Fruit fly (Drosophila melanogaster) whole organism, pupa: Measurements from ENCODE around the gene Fancl.

ENCODE experiments used
- CG17806 ChIP-seq: fragments of 200-800 bp; sonication (Bioruptor generic); optimal IDR thresholded peaks from 2 replicates; lab custom pipeline; 2018; ENCODE audit warnings: missing biosample characterization, mild to moderate bottlenecking, missing genetic modification characterization, moderate library complexity
- CG32121 ChIP-seq: fragments of 200-800 bp; sonication (Bioruptor generic); IDR thresholded peaks from 2 replicates; pipeline ENCODE4 v1.3.6; 2022; ENCODE audit warnings: missing biosample characterization, missing genetic modification characterization
- CG4496 ChIP-seq: fragments of 200-800 bp; sonication (Bioruptor generic); IDR thresholded peaks from 3 replicates; pipeline ENCODE4 v1.3.6; 2022; ENCODE audit warnings: missing biosample characterization, missing genetic modification characterization
- CG8159 ChIP-seq: fragments of 200-800 bp; sonication (Bioruptor generic); optimal IDR thresholded peaks from 3 replicates; lab custom pipeline; 2018; ENCODE audit warnings: missing biosample characterization, mild to moderate bottlenecking, missing genetic modification characterization, moderate library complexity
- CG8301 ChIP-seq: fragments of 200-800 bp; sonication (Bioruptor generic); optimal IDR thresholded peaks from 2 replicates; lab custom pipeline; 2018; ENCODE audit warnings: missing biosample characterization, mild to moderate bottlenecking, missing genetic modification characterization
- Ets98B ChIP-seq: fragments of 200-800 bp; sonication (Bioruptor generic); IDR thresholded peaks from 2 replicates; pipeline ENCODE4 v1.3.6; 2022; ENCODE audit warnings: missing biosample characterization, missing genetic modification characterization
- Pif1A ChIP-seq: fragments of 200-800 bp; sonication (Bioruptor generic); optimal IDR thresholded peaks from 3 replicates; lab custom pipeline; 2016; ENCODE audit warnings: missing biosample characterization, missing genetic modification characterization
- Snoo ChIP-seq: fragments of 200-800 bp; sonication (Bioruptor generic); optimal IDR thresholded peaks from 3 replicates; lab custom pipeline; 2017; ENCODE audit warnings: missing biosample characterization, mild to moderate bottlenecking, missing genetic modification characterization, inconsistent platforms
- fd96Ca ChIP-seq: fragments of 200-800 bp; sonication (Bioruptor generic); IDR thresholded peaks from 3 replicates; pipeline ENCODE4 v1.3.6; 2022; ENCODE audit warnings: missing biosample characterization, missing genetic modification characterization
- rn ChIP-seq: fragments of 200-800 bp; sonication (Bioruptor generic); IDR thresholded peaks from 2 replicates; pipeline ENCODE4 v1.3.6; 2022; ENCODE audit warnings: missing biosample characterization, missing genetic modification characterization

DNA sequence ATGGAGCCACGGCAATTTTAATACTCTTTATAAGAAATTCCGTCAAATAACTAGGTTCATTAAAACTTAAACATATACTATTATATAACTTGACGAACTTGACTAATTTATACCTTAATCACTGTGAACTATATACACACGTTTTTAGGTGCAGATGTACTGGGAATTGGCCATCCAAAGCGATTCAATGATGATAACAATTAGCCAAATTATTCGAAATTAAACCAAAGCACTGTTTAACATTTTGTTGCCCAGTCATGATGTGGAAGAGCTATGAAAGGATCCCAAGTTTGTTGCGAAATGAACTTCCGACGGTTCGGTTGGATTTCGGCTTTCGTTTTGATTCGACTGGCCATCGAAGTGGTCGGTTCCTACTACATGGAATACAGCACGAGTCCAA lies 9.7 kb upstream of the Fancl start, which contains the start of gene CG33630:
- TF ChIP-seq Snoo (no peak), CG4496 (GFP tag; lab: Robert Waterston, UW) (no peak), Ets98B (GFP tag; lab: Robert Waterston, UW) (no peak), CG8301 (tag; lab: Kevin White, UChicago) (no peak), Pif1A (GFP tag; lab: Kevin White, UChicago) (no peak), fd96Ca (no peak), CG32121 (GFP tag; lab: Robert Waterston, UW) (no peak), CG8159 (no peak), rn (GFP tag; lab: Robert Waterston, UW) (no peak), CG17806 (tag; lab: Kevin White, UChicago) (no peak)
